Fruit fly (Drosophila melanogaster) whole organism, embryonic: ENCODE results near the gene CG33939.

Source experiments
- CG10209 ChIP-seq: fragments of 200-800 bp; sonication (Bioruptor generic); optimal IDR thresholded peaks from 3 replicates; lab custom pipeline; 2017; ENCODE audit warnings: missing biosample characterization, mild to moderate bottlenecking, missing genetic modification characterization, missing genetic modification reagents
- CG10543 ChIP-seq: fragments of 200-800 bp; sonication (Bioruptor generic); optimal IDR thresholded peaks from 3 replicates; lab custom pipeline; 2017; ENCODE audit warnings: missing biosample characterization, mild to moderate bottlenecking, missing genetic modification characterization, moderate library complexity
- CG10979 ChIP-seq: fragments of 200-800 bp; sonication (Bioruptor generic); optimal IDR thresholded peaks from 2 replicates; lab custom pipeline; 2018; ENCODE audit warnings: missing biosample characterization, mild to moderate bottlenecking, missing genetic modification characterization, moderate library complexity
- CG15269 ChIP-seq: fragments of 200-800 bp; sonication (Bioruptor generic); optimal IDR thresholded peaks from 2 replicates; lab custom pipeline; 2018; ENCODE audit warnings: missing biosample characterization, mild to moderate bottlenecking, missing genetic modification characterization, moderate library complexity
- CG16813 ChIP-seq: fragments of 200-800 bp; sonication (Bioruptor generic); IDR thresholded peaks from 3 replicates; pipeline ENCODE4 v1.3.6; 2022; ENCODE audit warnings: missing biosample characterization, missing genetic modification characterization; ENCODE audit not compliant: partially characterized antibody
- CG2120 ChIP-seq: fragments of 200-800 bp; sonication (Bioruptor generic); optimal IDR thresholded peaks from 3 replicates; lab custom pipeline; 2016; ENCODE audit warnings: missing biosample characterization, missing genetic modification characterization
- CG2202 ChIP-seq: fragments of 200-800 bp; sonication (Bioruptor generic); optimal IDR thresholded peaks from 2 replicates; lab custom pipeline; 2018; ENCODE audit warnings: missing biosample characterization, mild to moderate bottlenecking, missing genetic modification characterization
- CG34224 ChIP-seq: fragments of 200-800 bp; sonication (Bioruptor generic); IDR thresholded peaks from 3 replicates; pipeline ENCODE4 v1.3.6; 2022; ENCODE audit warnings: missing biosample characterization, missing genetic modification characterization; ENCODE audit not compliant: partially characterized antibody
- CG3995 ChIP-seq: fragments of 200-800 bp; sonication (Bioruptor generic); optimal IDR thresholded peaks from 3 replicates; lab custom pipeline; 2016; ENCODE audit warnings: missing biosample characterization, missing genetic modification characterization
- CG7928 ChIP-seq: fragments of 200-800 bp; sonication (Bioruptor generic); optimal IDR thresholded peaks from 2 replicates; lab custom pipeline; 2017; ENCODE audit warnings: missing biosample characterization, mild to moderate bottlenecking, missing genetic modification characterization
- CG8290 ChIP-seq, 3 experiments: fragments of 200-800 bp; sonication (Bioruptor generic); optimal IDR thresholded peaks; 2 replicates each; lab custom pipeline; 2016 to 2019; ENCODE audit warnings: missing biosample characterization in 3 of 3, missing genetic modification characterization in 3 of 3, mild to moderate bottlenecking in 2 of 3, moderate library complexity in 1 of 3
- CG9609 ChIP-seq: fragments of 200-800 bp; sonication (Bioruptor generic); optimal IDR thresholded peaks from 3 replicates; lab custom pipeline; 2016; ENCODE audit warnings: missing biosample characterization, missing genetic modification characterization
- Chrac-16 ChIP-seq: fragments of 200-800 bp; sonication (Bioruptor generic); optimal IDR thresholded peaks from 3 replicates; lab custom pipeline; 2016; ENCODE audit warnings: missing biosample characterization, missing genetic modification characterization
- CkIIα-i1 ChIP-seq: fragments of 200-800 bp; sonication (Bioruptor generic); IDR thresholded peaks from 2 replicates; pipeline ENCODE4 v1.3.6; 2022; ENCODE audit warnings: missing biosample characterization, missing genetic modification characterization
- Dbx ChIP-seq: fragments of 200-800 bp; sonication (Bioruptor generic); IDR thresholded peaks from 3 replicates; pipeline ENCODE4 v1.3.6; 2022; ENCODE audit warnings: missing biosample characterization, missing genetic modification characterization
- Dip3 ChIP-seq: fragments of 200-800 bp; sonication (Bioruptor generic); optimal IDR thresholded peaks from 3 replicates; lab custom pipeline; 2016; ENCODE audit warnings: missing biosample characterization, missing genetic modification characterization
- Eip74EF ChIP-seq, 2 experiments: fragments of 200-800 bp in 1 of 2; fragments of >200 bp in 1 of 2; sonication (Bioruptor generic) in 1 of 2; optimal IDR thresholded peaks; 2 replicates each; lab custom pipeline; 2017 to 2019; ENCODE audit warnings: missing biosample characterization in 2 of 2, missing genetic modification characterization in 2 of 2, mild to moderate bottlenecking in 1 of 2, moderate library complexity in 1 of 2
- Elba2 ChIP-seq: fragments of 200-800 bp; sonication (Bioruptor generic); optimal IDR thresholded peaks from 3 replicates; lab custom pipeline; 2016; ENCODE audit warnings: missing biosample characterization, missing genetic modification characterization
- Fer2 ChIP-seq: fragments of 200-800 bp; sonication (Bioruptor generic); optimal IDR thresholded peaks from 2 replicates; lab custom pipeline; 2018; ENCODE audit warnings: missing biosample characterization, mild to moderate bottlenecking, missing genetic modification characterization, moderate library complexity
- HLH3B ChIP-seq: fragments of 200-800 bp; sonication (Bioruptor generic); IDR thresholded peaks from 2 replicates; pipeline ENCODE4 v1.3.6; 2022; ENCODE audit warnings: missing biosample characterization, missing genetic modification characterization
- Hsf ChIP-seq: fragments of 200-800 bp; sonication (Bioruptor generic); optimal IDR thresholded peaks from 3 replicates; lab custom pipeline; 2016; ENCODE audit warnings: missing biosample characterization, missing genetic modification characterization
- Kr ChIP-seq: fragments of 200-800 bp; sonication (Bioruptor generic); optimal IDR thresholded peaks from 2 replicates; lab custom pipeline; 2017; ENCODE audit warnings: missing biosample characterization, mild to moderate bottlenecking, missing genetic modification characterization
- Myb ChIP-seq: fragments of 200-800 bp; sonication (Bioruptor generic); optimal IDR thresholded peaks from 2 replicates; lab custom pipeline; 2016; ENCODE audit warnings: missing biosample characterization, missing genetic modification characterization
- Nf-YA ChIP-seq: fragments of 200-800 bp; sonication (Bioruptor generic); IDR thresholded peaks from 2 replicates; pipeline ENCODE4 v1.3.6; 2022; ENCODE audit warnings: missing biosample characterization, missing genetic modification characterization
- Nf-YC ChIP-seq: fragments of 200-800 bp; optimal IDR thresholded peaks from 3 replicates; lab custom pipeline; 2019; ENCODE audit warnings: missing biosample characterization, mild to moderate bottlenecking, missing genetic modification characterization, moderate library complexity
- Oli ChIP-seq: fragments of 200-800 bp; sonication (Bioruptor generic); optimal IDR thresholded peaks from 2 replicates; lab custom pipeline; 2018; ENCODE audit warnings: missing biosample characterization, mild to moderate bottlenecking, missing genetic modification characterization, moderate library complexity
- Pdp1 ChIP-seq, 2 experiments: fragments of 200-800 bp; sonication (Bioruptor generic); optimal IDR thresholded peaks; 3 replicates each; lab custom pipeline; 2016; ENCODE audit warnings: missing biosample characterization in 2 of 2, missing genetic modification characterization in 2 of 2, mild to moderate bottlenecking in 1 of 2, moderate library complexity in 1 of 2
- Poxn ChIP-seq: fragments of 200-800 bp; sonication (Bioruptor generic); IDR thresholded peaks from 2 replicates; pipeline ENCODE4 v1.3.6; 2022; ENCODE audit warnings: missing biosample characterization, missing genetic modification characterization
- Rx ChIP-seq: fragments of 200-800 bp; sonication (Bioruptor generic); IDR thresholded peaks from 2 replicates; pipeline ENCODE4 v1.3.6; 2022; ENCODE audit warnings: missing biosample characterization, missing genetic modification characterization
- Side ChIP-seq: fragments of 200-800 bp; sonication (Bioruptor generic); optimal IDR thresholded peaks from 2 replicates; lab custom pipeline; 2016; ENCODE audit warnings: missing biosample characterization, missing genetic modification characterization
- Trl ChIP-seq, 3 experiments: fragments of >200 bp in 2 of 3; fragments of 200-800 bp in 1 of 3; sonication (Bioruptor generic) in 1 of 3; optimal IDR thresholded peaks; 2 replicates in 1 of 3; 3 replicates in 2 of 3; lab custom pipeline; 2016 to 2017; ENCODE audit warnings: missing biosample characterization in 1 of 3, missing genetic modification characterization in 1 of 3
- cg ChIP-seq: fragments of 200-800 bp; sonication (Bioruptor generic); optimal IDR thresholded peaks from 3 replicates; lab custom pipeline; 2019; ENCODE audit warnings: missing biosample characterization, mild to moderate bottlenecking, missing genetic modification characterization, moderate library complexity
- ci ChIP-seq: fragments of 200-800 bp; sonication (Bioruptor generic); IDR thresholded peaks from 3 replicates; pipeline ENCODE4 v1.3.6; 2022; ENCODE audit warnings: missing biosample characterization, missing genetic modification characterization
- dysf ChIP-seq: fragments of 200-800 bp; sonication (Bioruptor generic); IDR thresholded peaks from 3 replicates; pipeline ENCODE4 v1.3.6; 2022; ENCODE audit warnings: missing biosample characterization, missing genetic modification characterization
- eve ChIP-seq, 2 experiments: fragments of >200 bp; optimal IDR thresholded peaks; 2 replicates each; lab custom pipeline; 2017; ENCODE audit warnings: missing biosample characterization in 2 of 2, missing genetic modification characterization in 2 of 2
- fd96Cb ChIP-seq: fragments of 200-800 bp; sonication (Bioruptor generic); optimal IDR thresholded peaks from 2 replicates; lab custom pipeline; 2018; ENCODE audit warnings: missing biosample characterization, mild to moderate bottlenecking, missing genetic modification characterization, moderate library complexity
- gem ChIP-seq: fragments of 200-800 bp; sonication (Bioruptor generic); optimal IDR thresholded peaks from 2 replicates; lab custom pipeline; 2019; ENCODE audit warnings: missing biosample characterization, mild to moderate bottlenecking, missing genetic modification characterization, moderate library complexity
- gro ChIP-seq: fragments of 200-800 bp; sonication (Bioruptor generic); optimal IDR thresholded peaks from 2 replicates; lab custom pipeline; 2016; ENCODE audit warnings: missing biosample characterization, missing genetic modification characterization
- ind ChIP-seq: fragments of 200-800 bp; sonication (Bioruptor generic); optimal IDR thresholded peaks from 3 replicates; lab custom pipeline; 2016; ENCODE audit warnings: missing biosample characterization, missing genetic modification characterization
- nmo ChIP-seq: fragments of 200-800 bp; sonication (Bioruptor generic); optimal IDR thresholded peaks from 2 replicates; lab custom pipeline; 2018; ENCODE audit warnings: missing biosample characterization, mild to moderate bottlenecking, missing genetic modification characterization, moderate library complexity
- pnt ChIP-seq: fragments of 200-800 bp; sonication (Bioruptor generic); optimal IDR thresholded peaks from 3 replicates; lab custom pipeline; 2016; ENCODE audit warnings: missing biosample characterization, missing genetic modification characterization
- rib ChIP-seq: fragments of 200-800 bp; sonication (Bioruptor generic); IDR thresholded peaks from 2 replicates; pipeline ENCODE4 v1.3.6; 2022; ENCODE audit warnings: missing biosample characterization, missing genetic modification characterization
- row ChIP-seq: fragments of 200-800 bp; sonication (Bioruptor generic); IDR thresholded peaks from 3 replicates; pipeline ENCODE4 v1.3.6; 2022; ENCODE audit warnings: missing biosample characterization, missing genetic modification characterization
- sens ChIP-seq: fragments of 200-800 bp; sonication (Bioruptor generic); peaks from one replicate; lab custom pipeline; 2016; ENCODE audit warnings: missing biosample characterization, missing genetic modification characterization
- sima ChIP-seq: fragments of 200-800 bp; sonication (Bioruptor generic); optimal IDR thresholded peaks from 2 replicates; lab custom pipeline; 2016; ENCODE audit warnings: missing biosample characterization, missing genetic modification characterization
- stc ChIP-seq: fragments of 200-800 bp; sonication (Bioruptor generic); IDR thresholded peaks from 2 replicates; pipeline ENCODE4 v1.3.6; 2022; ENCODE audit warnings: missing biosample characterization, missing genetic modification characterization
- tio ChIP-seq: fragments of 200-800 bp; sonication (Bioruptor generic); optimal IDR thresholded peaks from 2 replicates; lab custom pipeline; 2017; ENCODE audit warnings: missing biosample characterization, missing genetic modification characterization, inconsistent platforms
- trh ChIP-seq: fragments of 200-800 bp; sonication (Bioruptor generic); optimal IDR thresholded peaks from 2 replicates; lab custom pipeline; 2016; ENCODE audit warnings: missing biosample characterization, missing genetic modification characterization
- vvl ChIP-seq: fragments of 200-800 bp; sonication (Bioruptor generic); IDR thresholded peaks from 2 replicates; pipeline ENCODE4 v1.3.6; 2022; ENCODE audit warnings: missing biosample characterization, missing genetic modification characterization

CG33939 gene

dm6 chrX:19146421-19146952, 28.2 kb downstream of the CG33939 start:
- TF ChIP-seq Dbx (GFP tag; lab: Robert Waterston, UW) (0 out of 3 replicates have a peak, but pooled peaks have one; percentile 19), stc (GFP tag; lab: Robert Waterston, UW) (no peak), sens (GFP tag; lab: Kevin White, UChicago) (peak; percentile 64), CG8290 (GFP tag; optimal IDR thresholded peaks at IDR 0.05; lab: Kevin White, UChicago) (no peak), CG8290 (tag; optimal IDR thresholded peaks at IDR 0.05; lab: Kevin White, UChicago) (no peak), CG16813 (no peak), Elba2 (GFP tag; lab: Kevin White, UChicago) (no peak), Chrac-16 (GFP tag; lab: Kevin White, UChicago) (peak; percentile 32), Side (GFP tag; lab: Kevin White, UChicago) (no peak), CG10543 (GFP tag; lab: Kevin White, UChicago) (no peak), gem (peak; percentile 56), Kr (GFP tag; lab: Kevin White, UChicago) (no peak), CG3995 (no peak), cg (peak; percentile 45), Pdp1 (GFP tag; optimal IDR thresholded peaks at IDR 0.05; lab: Kevin White, UChicago) (peak; percentile 12 to 60), nmo (GFP tag; lab: Kevin White, UChicago) (peak; percentile 75), Nf-YA (GFP tag; lab: Robert Waterston, UW) (no peak), row (GFP tag; lab: Robert Waterston, UW) (peak; percentile 78), ci (GFP tag; lab: Robert Waterston, UW) (0 out of 3 replicates have a peak, but pooled peaks have one; percentile 25), Dip3 (GFP tag; lab: Kevin White, UChicago) (peak; percentile 22), CG7928 (GFP tag; lab: Kevin White, UChicago) (no peak), HLH3B (GFP tag; lab: Robert Waterston, UW) (0 out of 2 replicates have a peak, but pooled peaks have one; percentile 16), dysf (GFP tag; lab: Robert Waterston, UW) (0 out of 3 replicates have a peak, but pooled peaks have one; percentile 48), eve (GFP tag; optimal IDR thresholded peaks at IDR 0.05; lab: Kevin White, UChicago) (peak in 1 of 2 experiments; percentile 84), Eip74EF (GFP tag; optimal IDR thresholded peaks at IDR 0.05; lab: Kevin White, UChicago) (peak in 1 of 2 experiments; percentile 28), fd96Cb (tag; lab: Kevin White, UChicago) (peak; percentile 22), ind (GFP tag; lab: Kevin White, UChicago) (peak; percentile 30), Nf-YC (tag; lab: Kevin White, UChicago) (peak; percentile 5), sima (GFP tag; lab: Kevin White, UChicago) (no peak), gro (GFP tag; lab: Kevin White, UChicago) (peak; percentile 51), vvl (GFP tag; lab: Robert Waterston, UW) (0 out of 2 replicates have a peak, but pooled peaks have one; percentile 24), Oli (peak; percentile 33), Hsf (GFP tag; lab: Kevin White, UChicago) (peak; percentile 43), tio (GFP tag; lab: Kevin White, UChicago) (peak; percentile 13), Rx (no peak), CG2120 (peak; percentile 47), trh (peak; percentile 16), CG9609 (GFP tag; lab: Kevin White, UChicago) (peak; percentile 8), CG15269 (tag; lab: Kevin White, UChicago) (peak; percentile 14), Fer2 (tag; lab: Kevin White, UChicago) (no peak), pnt (GFP tag; lab: Kevin White, UChicago) (peak; percentile 11), Myb (peak; percentile 22), Trl (optimal IDR thresholded peaks at IDR 0.05; lab: Kevin White, UChicago) (peak in 1 of 2 experiments; percentile 35), Trl (GFP tag; optimal IDR thresholded peaks at IDR 0.05; lab: Kevin White, UChicago) (no peak), CkIIα-i1 (GFP tag; lab: Robert Waterston, UW) (no peak), CG10979 (tag; lab: Kevin White, UChicago) (peak; percentile 3), CG2202 (tag; lab: Kevin White, UChicago) (no peak), Poxn (GFP tag; lab: Robert Waterston, UW) (no peak), CG34224 (GFP tag; lab: Robert Waterston, UW) (no peak), rib (GFP tag; lab: Robert Waterston, UW) (no peak), CG10209 (peak; percentile 24)
